Worm (Caenorhabditis elegans) whole organism, L1 larva: ENCODE measurements around the gene ZK688.9.

ENCODE experiments used
- C16A3.4 ChIP-seq: fragments of 150-350 bp; optimal IDR thresholded peaks from 2 replicates; lab custom pipeline; 2014; ENCODE audit warnings: missing biosample characterization, missing genetic modification characterization
- C34B4.2 ChIP-seq: sonication (generic microtip); optimal IDR thresholded peaks from 2 replicates; lab custom pipeline; 2017; ENCODE audit warnings: mild to moderate bottlenecking, missing genetic modification characterization, missing compliant biosample characterization
- F16B12.6 ChIP-seq: fragments of 150-350 bp; optimal IDR thresholded peaks from 2 replicates; lab custom pipeline; 2014; ENCODE audit warnings: missing biosample characterization, missing genetic modification characterization
- aly-2 ChIP-seq: fragments of 150-350 bp; optimal IDR thresholded peaks from 2 replicates; lab custom pipeline; 2014; ENCODE audit warnings: missing biosample characterization, missing genetic modification characterization
- blmp-1 ChIP-seq: fragments of 150-350 bp; optimal IDR thresholded peaks from 2 replicates; lab custom pipeline; 2014; ENCODE audit warnings: missing biosample characterization, missing genetic modification characterization
- ceh-82 ChIP-seq, 3 experiments: fragments of 150-350 bp in 1 of 3; sonication (generic microtip) in 2 of 3; optimal IDR thresholded peaks; 2 replicates each; lab custom pipeline; 2014 to 2017; ENCODE audit warnings: missing biosample characterization in 3 of 3, missing genetic modification characterization in 3 of 3
- ceh-88 ChIP-seq: fragments of 200-800 bp; sonication (Bioruptor generic); IDR thresholded peaks from 2 replicates; pipeline ENCODE4 v1.3.6; 2022; ENCODE audit warnings: missing genetic modification characterization, missing compliant biosample characterization
- dpl-1 ChIP-seq, 3 experiments: fragments of 150-350 bp in 2 of 3; sonication (generic microtip) in 1 of 3; optimal IDR thresholded peaks; 2 replicates each; lab custom pipeline; 2014 to 2017; ENCODE audit warnings: missing biosample characterization in 3 of 3, missing genetic modification characterization in 3 of 3, missing genetic modification reagents in 3 of 3
- dsc-1 ChIP-seq: sonication (generic microtip); optimal IDR thresholded peaks from 2 replicates; lab custom pipeline; 2016; ENCODE audit warnings: mild to moderate bottlenecking, missing genetic modification characterization, missing compliant biosample characterization
- efl-1 ChIP-seq, 4 experiments: fragments of 150-350 bp; optimal IDR thresholded peaks in 3 of 4; peaks in 1 of 4; 1 replicate in 1 of 4; 2 replicates in 3 of 4; lab custom pipeline; 2014; ENCODE audit warnings: missing biosample characterization in 2 of 4, missing genetic modification characterization in 2 of 4, missing genetic modification reagents in 2 of 4
- efl-3 ChIP-seq: fragments of 200-800 bp; sonication (Bioruptor generic); optimal IDR thresholded peaks from 2 replicates; lab custom pipeline; 2018; ENCODE audit warnings: mild to moderate bottlenecking, missing genetic modification characterization, missing compliant biosample characterization
- egl-27 ChIP-seq, 2 experiments: fragments of 150-350 bp in 1 of 2; sonication (generic microtip); optimal IDR thresholded peaks; 3 replicates each; lab custom pipeline; 2017 to 2018; ENCODE audit warnings: missing biosample characterization in 2 of 2, missing genetic modification characterization in 2 of 2, missing genetic modification reagents in 2 of 2
- elt-3 ChIP-seq, 6 experiments: fragments of 150-350 bp in 1 of 6; sonication (generic microtip); optimal IDR thresholded peaks; 2 replicates each; lab custom pipeline; 2017 to 2018; ENCODE audit warnings: missing biosample characterization in 6 of 6, missing genetic modification characterization in 6 of 6, inconsistent platforms in 1 of 6
- fkh-4 ChIP-seq: sonication (generic microtip); optimal IDR thresholded peaks from 2 replicates; lab custom pipeline; 2016; ENCODE audit warnings: missing compliant biosample characterization, missing genetic modification characterization, borderline replicate concordance
- fos-1 ChIP-seq: fragments of 150-350 bp; optimal IDR thresholded peaks from 2 replicates; lab custom pipeline; 2014; ENCODE audit warnings: missing biosample characterization, missing genetic modification characterization
- grh-1 ChIP-seq: fragments of 200-800 bp; sonication (Bioruptor generic); IDR thresholded peaks from 2 replicates; pipeline ENCODE4 v1.3.6; 2022; ENCODE audit warnings: missing genetic modification reagents, missing genetic modification characterization, missing compliant biosample characterization
- lin-15B ChIP-seq: fragments of 150-350 bp; sonication (generic microtip); optimal IDR thresholded peaks from 3 replicates; lab custom pipeline; 2014; ENCODE audit warnings: missing biosample characterization, missing genetic modification characterization
- lin-35 ChIP-seq, 2 experiments: fragments of 150-350 bp; optimal IDR thresholded peaks; 2 replicates each; lab custom pipeline; 2014; ENCODE audit warnings: missing biosample characterization in 2 of 2, missing genetic modification characterization in 2 of 2, missing genetic modification reagents in 2 of 2
- lsy-2 ChIP-seq, 2 experiments: fragments of 150-350 bp; optimal IDR thresholded peaks; 2 replicates each; lab custom pipeline; 2014; ENCODE audit warnings: missing biosample characterization in 2 of 2, missing genetic modification characterization in 2 of 2
- mdl-1 ChIP-seq, 2 experiments: fragments of 150-350 bp; optimal IDR thresholded peaks; 2 replicates each; lab custom pipeline; 2014 to 2017; ENCODE audit warnings: missing biosample characterization in 2 of 2, missing genetic modification characterization in 2 of 2, inconsistent platforms in 1 of 2
- mep-1 ChIP-seq: fragments of 150-350 bp; optimal IDR thresholded peaks from 2 replicates; lab custom pipeline; 2014; ENCODE audit warnings: missing biosample characterization, missing genetic modification characterization
- nhr-19 ChIP-seq: fragments of 200-800 bp; sonication (Bioruptor generic); conservative IDR thresholded peaks from 2 replicates; pipeline ENCODE4 v1.3.6; 2022; ENCODE audit warnings: missing genetic modification characterization, missing compliant biosample characterization
- nhr-71 ChIP-seq: sonication (generic microtip); optimal IDR thresholded peaks from 2 replicates; lab custom pipeline; 2016; ENCODE audit warnings: mild to moderate bottlenecking, missing genetic modification characterization, moderate library complexity, missing compliant biosample characterization
- nhr-77 ChIP-seq: fragments of 150-350 bp; optimal IDR thresholded peaks from 2 replicates; lab custom pipeline; 2014; ENCODE audit warnings: missing biosample characterization, missing genetic modification characterization
- nhr-85 ChIP-seq: sonication (generic microtip); peaks from one replicate; lab custom pipeline; 2016; ENCODE audit warnings: missing genetic modification characterization, inconsistent platforms, missing compliant biosample characterization
- pqm-1 ChIP-seq: sonication (generic microtip); optimal IDR thresholded peaks from 3 replicates; lab custom pipeline; 2017; ENCODE audit warnings: missing biosample characterization, missing genetic modification characterization
- rnt-1 ChIP-seq: sonication (generic microtip); optimal IDR thresholded peaks from 2 replicates; lab custom pipeline; 2016; ENCODE audit warnings: mild to moderate bottlenecking, missing genetic modification characterization, moderate library complexity, missing compliant biosample characterization
- snu-23 ChIP-seq: sonication (generic microtip); optimal IDR thresholded peaks from 2 replicates; lab custom pipeline; 2016; ENCODE audit warnings: missing genetic modification characterization, missing compliant biosample characterization
- sox-4 ChIP-seq: sonication (generic microtip); optimal IDR thresholded peaks from 2 replicates; lab custom pipeline; 2016; ENCODE audit warnings: missing genetic modification characterization, missing compliant biosample characterization
- unc-86 ChIP-seq: sonication (generic microtip); optimal IDR thresholded peaks from 2 replicates; lab custom pipeline; 2016; ENCODE audit warnings: missing genetic modification characterization, missing compliant biosample characterization
- vab-15 ChIP-seq: sonication (generic microtip); optimal IDR thresholded peaks from 2 replicates; lab custom pipeline; 2017; ENCODE audit warnings: missing genotype, mild to moderate bottlenecking, missing genetic modification characterization, missing compliant biosample characterization
- zag-1 ChIP-seq: fragments of 150-350 bp; optimal IDR thresholded peaks from 2 replicates; lab custom pipeline; 2014; ENCODE audit warnings: missing biosample characterization, missing genetic modification characterization

The ZK688.9 gene

ce11 chrIII:7872776-7873175 is 10.0 kb downstream of the ZK688.9 start (continued):
- TF ChIP-seq ceh-88 (GFP tag; lab: Robert Waterston, UW) (no peak), zag-1 (tag; lab: Kevin White, UChicago) (no peak), unc-86 (tag; lab: Kevin White, UChicago) (no peak), elt-3 (tag; optimal IDR thresholded peaks at IDR 0.05; lab: Kevin White, UChicago) (peak in 1 of 6 experiments; percentile 73), fkh-4 (tag; lab: Kevin White, UChicago) (no peak)

- TF ChIP-seq elt-3 (tag; optimal IDR thresholded peaks at IDR 0.05; lab: Kevin White, UChicago), result no peak
- TF ChIP-seq lin-15B (tag; lab: Kevin White, UChicago), result no peak
- TF ChIP-seq grh-1 (GFP tag; lab: Robert Waterston, UW), result no peak
- no peak for TF ChIP-seq snu-23 (GFP tag; lab: Kevin White, UChicago)
- no peak for TF ChIP-seq C34B4.2 (tag; lab: Kevin White, UChicago)
- no peak for TF ChIP-seq fos-1 (tag; lab: Kevin White, UChicago)
- no peak for TF ChIP-seq nhr-77 (tag; lab: Kevin White, UChicago)
- no peak for TF ChIP-seq fkh-4 (tag; lab: Kevin White, UChicago)
- no peak for TF ChIP-seq mep-1
- TF ChIP-seq, all 84 proteins: peak for 0
Observed at ce11 chrIII:7866189-7866588, 16.6 kb downstream of the ZK688.9 start, which contains the start of gene cup-4. Gene cup-4 (plus strand): TSS chrIII:7866489.

ce11 chrIII:7865238-7865761 is 17.5 kb downstream of the ZK688.9 start, which contains the start of gene slc-17.3:
Gene slc-17.3 (minus strand): TSS chrIII:7865288.
- TF ChIP-seq nhr-85 (no peak), efl-3 (GFP tag; lab: Kevin White, UChicago) (no peak), unc-86 (tag; lab: Kevin White, UChicago) (no peak), aly-2 (no peak), egl-27 (tag; optimal IDR thresholded peaks at IDR 0.05; lab: Kevin White, UChicago) (no peak), F16B12.6 (tag; lab: Kevin White, UChicago) (no peak), C34B4.2 (tag; lab: Kevin White, UChicago) (no peak), lin-35 (GFP tag; optimal IDR thresholded peaks at IDR 0.05; lab: Kevin White, UChicago) (no peak)

ce11 chrIII:7861535-7862120 is 21.2 kb downstream of the ZK688.9 start, which contains the start of gene snr-5:
Gene snr-5 (plus strand): TSS chrIII:7862070.
- no peak for TF ChIP-seq C16A3.4 (tag; lab: Kevin White, UChicago)
- peak; percentile 35 for TF ChIP-seq blmp-1 (tag; lab: Kevin White, UChicago)
- peak; percentile 81 for TF ChIP-seq F16B12.6 (tag; lab: Kevin White, UChicago)
- peak; percentile 19 to 65 for TF ChIP-seq lsy-2 (tag; optimal IDR thresholded peaks at IDR 0.05; lab: Kevin White, UChicago)
- TF ChIP-seq nhr-19 (GFP tag; lab: Robert Waterston, UW), result no peak
- TF ChIP-seq nhr-71 (tag; lab: Kevin White, UChicago), result peak; percentile 9
- TF ChIP-seq efl-1 (optimal IDR thresholded peaks at IDR 0.05; lab: Kevin White, UChicago), result peak; percentile 35 to 57
- peak; percentile 65 to 94 for TF ChIP-seq efl-1 (GFP tag; optimal IDR thresholded peaks at IDR 0.05 in 1 of 2; lab: Kevin White, UChicago)
- no peak for TF ChIP-seq pqm-1
- TF ChIP-seq rnt-1 (tag; lab: Kevin White, UChicago), result peak; percentile 14
- TF ChIP-seq ceh-88 (GFP tag; lab: Robert Waterston, UW), result no peak
- TF ChIP-seq ceh-82 (tag; optimal IDR thresholded peaks at IDR 0.05; lab: Kevin White, UChicago), result peak in 1 of 3 experiments; percentile 11
- TF ChIP-seq sox-4, result no peak
- peak; percentile 39 for TF ChIP-seq snu-23 (GFP tag; lab: Kevin White, UChicago)
- no peak for TF ChIP-seq vab-15
- peak; percentile 32 to 64 (median 47) for TF ChIP-seq dpl-1 (GFP tag; optimal IDR thresholded peaks at IDR 0.05; lab: Kevin White, UChicago)
- no peak for TF ChIP-seq dsc-1
- TF ChIP-seq mdl-1 (tag; optimal IDR thresholded peaks at IDR 0.05; lab: Kevin White, UChicago), result no peak
- TF ChIP-seq lin-35 (GFP tag; optimal IDR thresholded peaks at IDR 0.05; lab: Kevin White, UChicago), result peak; percentile 55 to 60
